Worm (Caenorhabditis elegans) whole organism, mixed stage, embryonic: Measurements from ENCODE around the gene srh-214.

ENCODE experiments used
- elt-1 ChIP-seq: sonication (generic microtip); optimal IDR thresholded peaks from 2 replicates; lab custom pipeline; 2017; ENCODE audit warnings: missing genetic modification characterization, mild to moderate bottlenecking, missing compliant biosample characterization, antibody characterized with exemption, moderate library complexity, borderline replicate concordance; ENCODE audit not compliant: insufficient read depth
- elt-3 ChIP-seq: fragments of 150-350 bp; optimal IDR thresholded peaks from 2 replicates; lab custom pipeline; 2014; ENCODE audit warnings: missing biosample characterization, missing genetic modification characterization
- lsy-2 ChIP-seq: fragments of 150-350 bp; optimal IDR thresholded peaks from 2 replicates; lab custom pipeline; 2014; ENCODE audit warnings: missing biosample characterization, missing genetic modification characterization
- mab-5 ChIP-seq: fragments of 150-350 bp; optimal IDR thresholded peaks from 2 replicates; lab custom pipeline; 2014; ENCODE audit warnings: missing biosample characterization, missing genetic modification characterization
- mep-1 ChIP-seq: fragments of 150-350 bp; optimal IDR thresholded peaks from 2 replicates; lab custom pipeline; 2017; ENCODE audit warnings: missing biosample characterization, missing genetic modification reagents, missing genetic modification characterization, inconsistent platforms
- nhr-12 ChIP-seq: fragments of 150-350 bp; optimal IDR thresholded peaks from 2 replicates; lab custom pipeline; 2014; ENCODE audit warnings: missing biosample characterization, missing genetic modification characterization
- nhr-2 ChIP-seq: fragments of 150-350 bp; optimal IDR thresholded peaks from 2 replicates; lab custom pipeline; 2014; ENCODE audit warnings: missing biosample characterization, missing genetic modification characterization
- nhr-76 ChIP-seq: sonication (generic microtip); optimal IDR thresholded peaks from 2 replicates; lab custom pipeline; 2017; ENCODE audit warnings: missing biosample characterization, missing genetic modification characterization
- pha-4 ChIP-seq: fragments of 150-350 bp; optimal IDR thresholded peaks from 2 replicates; lab custom pipeline; 2018; ENCODE audit warnings: missing biosample characterization, missing genetic modification reagents, missing genetic modification characterization
- sem-2 ChIP-seq: fragments of 200-800 bp; sonication (Bioruptor generic); optimal IDR thresholded peaks from 2 replicates; lab custom pipeline; 2018; ENCODE audit warnings: mild to moderate bottlenecking, missing genetic modification characterization, missing compliant biosample characterization
- unc-39 ChIP-seq: fragments of 150-350 bp; optimal IDR thresholded peaks from 2 replicates; lab custom pipeline; 2014; ENCODE audit warnings: missing biosample characterization, missing genetic modification characterization
- unc-62 ChIP-seq: fragments of 150-350 bp; optimal IDR thresholded peaks from 2 replicates; lab custom pipeline; 2014; ENCODE audit warnings: missing biosample characterization, missing genetic modification reagents, missing genetic modification characterization
- ztf-11 ChIP-seq: fragments of 150-350 bp; optimal IDR thresholded peaks from 2 replicates; lab custom pipeline; 2014; ENCODE audit warnings: missing biosample characterization, missing genetic modification characterization

- TF ChIP-seq elt-3 (tag; lab: Kevin White, UChicago) (no peak), nhr-12 (no peak), elt-1 (no peak), lsy-2 (tag; lab: Kevin White, UChicago) (no peak), unc-62 (GFP tag; lab: Kevin White, UChicago) (no peak), mab-5 (no peak), sem-2 (no peak), nhr-76 (no peak), nhr-2 (tag; lab: Kevin White, UChicago) (no peak), mep-1 (tag; lab: Kevin White, UChicago) (no peak), pha-4 (tag; lab: Kevin White, UChicago) (no peak), ztf-11 (no peak), unc-39 (tag; lab: Kevin White, UChicago) (no peak)
Observed at ce11 chrV:16852002-16852401, 22.4 kb upstream of the srh-214 start, which contains the start of gene clec-37.
